Worm (Caenorhabditis elegans) whole organism, late embryonic: ENCODE results near the gene pigw-1.

ENCODE experiments used
- T23F11.4 ChIP-seq: fragments of 200-800 bp; sonication (Bioruptor generic); optimal IDR thresholded peaks from 2 replicates; lab custom pipeline; 2018; ENCODE audit warnings: mild to moderate bottlenecking, missing genetic modification characterization, missing compliant biosample characterization
- Y22D7AL.16 ChIP-seq: sonication (generic microtip); optimal IDR thresholded peaks from 2 replicates; lab custom pipeline; 2016; ENCODE audit warnings: missing genetic modification characterization, missing compliant biosample characterization
- ceh-18 ChIP-seq: sonication (generic microtip); optimal IDR thresholded peaks from 2 replicates; lab custom pipeline; 2016; ENCODE audit warnings: missing genetic modification characterization, missing compliant biosample characterization
- ceh-22 ChIP-seq: sonication (generic microtip); optimal IDR thresholded peaks from 2 replicates; lab custom pipeline; 2017; ENCODE audit warnings: missing biosample characterization, missing genetic modification characterization
- ceh-31 ChIP-seq: sonication (generic microtip); optimal IDR thresholded peaks from 2 replicates; lab custom pipeline; 2016; ENCODE audit warnings: missing genetic modification characterization, missing compliant biosample characterization
- ceh-34 ChIP-seq: sonication (generic microtip); optimal IDR thresholded peaks from 2 replicates; lab custom pipeline; 2016; ENCODE audit warnings: mild to moderate bottlenecking, missing genetic modification characterization, missing compliant biosample characterization
- ceh-45 ChIP-seq: fragments of 200-800 bp; sonication (Bioruptor generic); IDR thresholded peaks from 2 replicates; pipeline ENCODE4 v1.3.6; 2022; ENCODE audit warnings: missing genetic modification reagents, missing genetic modification characterization, missing compliant biosample characterization
- ceh-48 ChIP-seq: sonication (generic microtip); optimal IDR thresholded peaks from 2 replicates; lab custom pipeline; 2016; ENCODE audit warnings: missing genetic modification characterization, inconsistent platforms, missing compliant biosample characterization
- ceh-6 ChIP-seq: fragments of 200-800 bp; sonication (Bioruptor generic); optimal IDR thresholded peaks from 2 replicates; lab custom pipeline; 2018; ENCODE audit warnings: mild to moderate bottlenecking, missing genetic modification characterization, missing compliant biosample characterization
- ceh-9 ChIP-seq: sonication (generic microtip); optimal IDR thresholded peaks from 2 replicates; lab custom pipeline; 2016; ENCODE audit warnings: mild to moderate bottlenecking, missing genetic modification characterization, inconsistent platforms, missing compliant biosample characterization
- che-1 ChIP-seq: sonication (generic microtip); optimal IDR thresholded peaks from 2 replicates; lab custom pipeline; 2016; ENCODE audit warnings: mild to moderate bottlenecking, missing genetic modification characterization, missing compliant biosample characterization
- dmd-4 ChIP-seq: sonication (generic microtip); optimal IDR thresholded peaks from 2 replicates; lab custom pipeline; 2016; ENCODE audit warnings: borderline replicate concordance, missing genetic modification characterization, missing compliant biosample characterization
- dve-1 ChIP-seq: sonication (generic microtip); optimal IDR thresholded peaks from 2 replicates; lab custom pipeline; 2017; ENCODE audit warnings: antibody characterized with exemption, mild to moderate bottlenecking, missing genetic modification characterization, missing compliant biosample characterization
- elt-2 ChIP-seq: sonication (generic microtip); optimal IDR thresholded peaks from 2 replicates; lab custom pipeline; 2016; ENCODE audit warnings: missing genetic modification reagents, missing genetic modification characterization, missing compliant biosample characterization
- elt-4 ChIP-seq: sonication (generic microtip); optimal IDR thresholded peaks from 2 replicates; lab custom pipeline; 2016; ENCODE audit warnings: missing genetic modification characterization, missing compliant biosample characterization
- fkh-6 ChIP-seq: sonication (generic microtip); optimal IDR thresholded peaks from 2 replicates; lab custom pipeline; 2016; ENCODE audit warnings: missing genetic modification characterization, missing compliant biosample characterization
- hlh-15 ChIP-seq: sonication (generic microtip); optimal IDR thresholded peaks from 2 replicates; lab custom pipeline; 2016; ENCODE audit warnings: missing genetic modification characterization, missing compliant biosample characterization
- hlh-30 ChIP-seq: sonication (generic microtip); optimal IDR thresholded peaks from 2 replicates; lab custom pipeline; 2017; ENCODE audit warnings: antibody characterized with exemption, missing genetic modification characterization, missing compliant biosample characterization; ENCODE audit not compliant: insufficient read depth
- hlh-6 ChIP-seq: sonication (generic microtip); optimal IDR thresholded peaks from 2 replicates; lab custom pipeline; 2016; ENCODE audit warnings: missing genotype, missing genetic modification characterization, missing compliant biosample characterization
- lim-6 ChIP-seq: sonication (generic microtip); optimal IDR thresholded peaks from 2 replicates; lab custom pipeline; 2016; ENCODE audit warnings: missing genetic modification characterization, missing compliant biosample characterization
- npax-4 ChIP-seq: sonication (generic microtip); optimal IDR thresholded peaks from 2 replicates; lab custom pipeline; 2016; ENCODE audit warnings: missing genetic modification characterization, missing compliant biosample characterization
- odd-2 ChIP-seq: sonication (generic microtip); optimal IDR thresholded peaks from 2 replicates; lab custom pipeline; 2017; ENCODE audit warnings: antibody characterized with exemption, mild to moderate bottlenecking, missing genetic modification characterization, missing compliant biosample characterization
- pag-3 ChIP-seq: sonication (generic microtip); optimal IDR thresholded peaks from 2 replicates; lab custom pipeline; 2016; ENCODE audit warnings: missing compliant biosample characterization, missing genetic modification characterization, borderline replicate concordance
- pha-2 ChIP-seq: sonication (generic microtip); optimal IDR thresholded peaks from 2 replicates; lab custom pipeline; 2017; ENCODE audit warnings: mild to moderate bottlenecking, missing genetic modification characterization, missing compliant biosample characterization
- rnt-1 ChIP-seq: sonication (generic microtip); optimal IDR thresholded peaks from 2 replicates; lab custom pipeline; 2016; ENCODE audit warnings: missing genetic modification characterization, missing compliant biosample characterization
- syd-9 ChIP-seq: sonication (generic microtip); optimal IDR thresholded peaks from 2 replicates; lab custom pipeline; 2016; ENCODE audit warnings: mild to moderate bottlenecking, missing genetic modification characterization, moderate library complexity, missing compliant biosample characterization
- unc-3 ChIP-seq, 2 experiments: fragments of 200-800 bp in 1 of 2; sonication (Bioruptor generic) in 1 of 2; sonication (generic microtip) in 1 of 2; conservative IDR thresholded peaks in 1 of 2; optimal IDR thresholded peaks in 1 of 2; 2 replicates each; pipeline versions ENCODE4 v1.3.6 to Lab custom; 2016 to 2022; ENCODE audit warnings: missing compliant biosample characterization in 2 of 2, missing genetic modification characterization in 2 of 2, missing genetic modification reagents in 1 of 2
- unc-42 ChIP-seq: sonication (generic microtip); optimal IDR thresholded peaks from 2 replicates; lab custom pipeline; 2016; ENCODE audit warnings: missing genotype, missing genetic modification characterization, missing compliant biosample characterization
- unc-86 ChIP-seq: sonication (generic microtip); optimal IDR thresholded peaks from 2 replicates; lab custom pipeline; 2016; ENCODE audit warnings: missing genetic modification characterization, missing compliant biosample characterization
- zip-5 ChIP-seq: sonication (generic microtip); optimal IDR thresholded peaks from 2 replicates; lab custom pipeline; 2016; ENCODE audit warnings: missing genetic modification characterization, missing compliant biosample characterization
- ztf-16 ChIP-seq: sonication (generic microtip); optimal IDR thresholded peaks from 2 replicates; lab custom pipeline; 2017; ENCODE audit warnings: missing genetic modification characterization, missing compliant biosample characterization

The pigw-1 gene

DNA sequence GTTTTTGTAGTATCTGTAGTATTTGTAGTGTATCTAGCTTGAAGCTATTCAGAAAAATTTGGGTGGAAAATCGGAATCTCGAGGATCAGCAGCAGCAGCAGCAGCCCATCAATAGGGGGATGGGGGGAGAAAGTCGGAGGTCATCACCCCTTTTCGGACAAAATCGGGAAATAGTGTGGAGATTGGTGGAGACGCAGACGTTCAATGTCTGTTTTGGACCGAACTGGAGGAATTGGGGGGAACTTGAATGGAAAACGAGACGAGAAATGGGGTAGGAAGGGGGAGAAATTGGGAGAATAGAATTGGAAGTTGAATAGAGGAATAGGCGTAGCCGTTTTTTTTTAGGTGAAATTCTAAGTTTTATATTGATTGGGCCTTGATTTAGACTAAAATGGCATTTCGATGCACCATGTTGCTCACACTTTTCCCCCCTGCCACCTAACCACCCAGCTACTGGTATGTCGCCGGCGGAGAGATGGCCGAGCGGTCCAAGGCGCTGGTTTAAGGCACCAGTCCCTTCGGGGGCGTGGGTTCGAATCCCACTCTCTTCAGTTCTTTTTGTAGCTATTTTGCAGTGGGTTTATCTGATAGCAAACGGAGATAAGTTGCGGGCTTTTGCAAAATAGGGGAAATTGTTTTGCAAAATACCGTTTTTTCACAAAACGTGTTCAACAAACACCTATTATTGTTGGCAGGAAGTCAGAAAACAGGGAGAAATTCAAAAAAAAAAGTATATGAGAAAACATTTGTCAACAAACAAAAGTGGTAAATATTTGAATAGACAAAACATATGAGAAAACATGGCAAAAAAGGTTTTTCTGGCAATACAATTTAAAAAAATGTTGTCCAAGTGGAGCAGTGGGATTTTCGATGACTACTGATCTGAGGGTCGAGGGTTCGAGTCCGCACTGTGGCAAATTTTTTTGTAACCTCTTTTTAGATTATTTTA lies 24.6 kb downstream of the pigw-1 start:
- TF ChIP-seq che-1 (tag; lab: Kevin White, UChicago): peak; percentile 11
- no peak for TF ChIP-seq ceh-9 (tag; lab: Kevin White, UChicago)
- peak; percentile 10 for TF ChIP-seq elt-2
- peak; percentile 6 for TF ChIP-seq Y22D7AL.16 (tag; lab: Kevin White, UChicago)

DNA sequence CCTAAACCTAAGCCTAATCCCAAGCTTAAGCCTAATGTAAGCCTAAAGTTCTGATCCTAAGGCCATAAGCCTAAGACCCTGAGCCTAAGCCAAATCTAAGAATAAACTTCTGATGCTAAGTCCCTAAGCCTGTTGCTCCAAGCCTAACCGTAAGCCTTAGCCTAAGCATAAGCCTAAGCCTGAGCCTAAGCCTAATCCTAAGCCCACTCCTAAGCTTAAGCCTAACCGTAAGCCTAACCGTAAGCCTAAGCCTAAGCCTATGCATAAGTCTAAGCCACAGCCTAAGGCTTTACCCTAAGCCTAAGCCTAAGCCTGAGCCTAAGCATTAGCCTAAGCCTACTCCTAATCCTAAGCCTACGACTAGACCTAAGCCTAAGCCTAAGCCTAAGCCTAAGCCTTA lies 25.4 kb downstream of the pigw-1 start:
- TF ChIP-seq T23F11.4 (GFP tag; lab: Kevin White, UChicago) (no peak), ceh-9 (tag; lab: Kevin White, UChicago) (no peak), ztf-16 (tag; lab: Kevin White, UChicago) (no peak), hlh-30 (no peak), unc-86 (tag; lab: Kevin White, UChicago) (no peak), dve-1 (tag; lab: Kevin White, UChicago) (peak; percentile 84)

DNA sequence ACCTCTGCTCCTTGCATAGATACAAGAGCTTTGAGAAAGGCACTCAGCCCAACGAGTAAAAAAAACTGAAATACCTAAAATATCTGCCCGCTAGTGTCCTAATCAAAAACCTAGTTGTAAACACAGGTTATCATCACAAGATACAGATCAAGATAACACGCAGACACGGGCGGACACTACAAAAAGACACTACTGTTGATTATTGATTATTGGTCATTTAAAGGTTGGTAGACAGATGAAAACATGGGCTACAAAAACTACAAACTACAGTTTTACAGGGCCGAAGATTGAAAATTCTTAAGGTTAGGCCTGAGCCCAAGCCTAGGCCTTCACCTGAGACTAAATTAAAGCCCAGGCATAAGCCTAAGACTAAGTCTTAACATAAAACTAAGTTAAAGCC lies 25.9 kb downstream of the pigw-1 start:
- TF ChIP-seq ceh-45 (no peak), elt-2 (peak; percentile 8)
- TF ChIP-seq, all 69 proteins: peak for 1

ce11 chrII:2857559-2857958 lies 27.2 kb downstream of the pigw-1 start:
- TF ChIP-seq rnt-1 (tag; lab: Kevin White, UChicago): peak; percentile 18
- no peak for TF ChIP-seq fkh-6
- TF ChIP-seq ceh-22 (tag; lab: Kevin White, UChicago): no peak
- no peak for TF ChIP-seq dmd-4 (tag; lab: Kevin White, UChicago)
- no peak for TF ChIP-seq elt-4 (tag; lab: Kevin White, UChicago)
- no peak for TF ChIP-seq pag-3 (tag; lab: Kevin White, UChicago)
- TF ChIP-seq ceh-34 (tag; lab: Kevin White, UChicago): no peak
- TF ChIP-seq ceh-6 (GFP tag; lab: Kevin White, UChicago): no peak

DNA sequence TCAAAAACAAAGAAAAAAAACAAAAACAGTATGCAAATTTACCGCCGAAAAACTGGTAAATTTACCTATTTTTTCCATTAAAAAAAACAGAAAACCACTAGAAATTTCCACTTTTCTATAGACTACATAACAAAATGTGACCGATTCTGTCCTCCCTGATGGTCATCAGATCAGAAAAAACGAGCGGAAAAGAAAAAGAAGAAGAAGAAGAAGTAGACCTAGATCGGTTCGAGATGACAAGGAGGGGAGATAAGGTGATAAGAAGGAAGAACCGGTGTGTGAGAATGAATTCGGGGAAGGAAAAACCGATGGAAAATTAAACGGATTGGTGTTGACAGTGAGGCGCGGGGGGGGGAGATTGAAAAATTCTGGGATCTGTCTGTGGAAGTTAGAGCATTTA lies 28.6 kb downstream of the pigw-1 start:
- TF ChIP-seq unc-3 (GFP tag; conservative IDR thresholded peaks at IDR 0.05; lab: Robert Waterston, UW): no peak
- no peak for TF ChIP-seq unc-3 (tag; optimal IDR thresholded peaks at IDR 0.05; lab: Kevin White, UChicago)
- TF ChIP-seq odd-2: no peak
- no peak for TF ChIP-seq ceh-18 (tag; lab: Kevin White, UChicago)
- no peak for TF ChIP-seq zip-5 (tag; lab: Kevin White, UChicago)
- TF ChIP-seq unc-42: no peak
- no peak for TF ChIP-seq Y22D7AL.16 (tag; lab: Kevin White, UChicago)
- TF ChIP-seq ceh-48: no peak
- TF ChIP-seq elt-4 (tag; lab: Kevin White, UChicago): no peak
- no peak for TF ChIP-seq syd-9
- TF ChIP-seq unc-86 (tag; lab: Kevin White, UChicago): no peak
- no peak for TF ChIP-seq pha-2 (tag; lab: Kevin White, UChicago)

DNA sequence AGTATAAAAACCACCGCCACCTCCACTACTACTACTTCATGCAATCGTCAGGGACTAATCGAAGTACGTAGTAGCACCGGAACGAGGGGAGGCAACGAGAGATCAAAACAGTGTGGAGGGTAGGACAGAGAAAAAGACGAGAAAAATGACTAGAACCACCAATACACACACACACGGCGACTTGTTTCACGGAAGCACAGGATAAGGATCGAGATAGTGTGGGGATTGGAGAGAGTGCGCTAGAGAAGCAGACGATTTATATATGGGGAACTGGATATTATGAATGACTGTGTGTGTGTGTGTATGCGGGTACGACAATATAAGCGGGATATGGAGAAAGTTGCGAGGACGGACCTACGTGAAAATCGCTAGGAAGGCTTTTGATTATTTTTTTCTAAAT lies 29.9 kb downstream of the pigw-1 start:
- TF ChIP-seq lim-6 (no peak), ceh-31 (tag; lab: Kevin White, UChicago) (peak; percentile 41), fkh-6 (no peak), npax-4 (tag; lab: Kevin White, UChicago) (no peak), hlh-15 (tag; lab: Kevin White, UChicago) (no peak), hlh-6 (peak; percentile 11), Y22D7AL.16 (tag; lab: Kevin White, UChicago) (no peak)
